Fruit fly (Drosophila melanogaster): ENCODE measurements around the gene CG1236.

The CG1236 gene

DNA sequence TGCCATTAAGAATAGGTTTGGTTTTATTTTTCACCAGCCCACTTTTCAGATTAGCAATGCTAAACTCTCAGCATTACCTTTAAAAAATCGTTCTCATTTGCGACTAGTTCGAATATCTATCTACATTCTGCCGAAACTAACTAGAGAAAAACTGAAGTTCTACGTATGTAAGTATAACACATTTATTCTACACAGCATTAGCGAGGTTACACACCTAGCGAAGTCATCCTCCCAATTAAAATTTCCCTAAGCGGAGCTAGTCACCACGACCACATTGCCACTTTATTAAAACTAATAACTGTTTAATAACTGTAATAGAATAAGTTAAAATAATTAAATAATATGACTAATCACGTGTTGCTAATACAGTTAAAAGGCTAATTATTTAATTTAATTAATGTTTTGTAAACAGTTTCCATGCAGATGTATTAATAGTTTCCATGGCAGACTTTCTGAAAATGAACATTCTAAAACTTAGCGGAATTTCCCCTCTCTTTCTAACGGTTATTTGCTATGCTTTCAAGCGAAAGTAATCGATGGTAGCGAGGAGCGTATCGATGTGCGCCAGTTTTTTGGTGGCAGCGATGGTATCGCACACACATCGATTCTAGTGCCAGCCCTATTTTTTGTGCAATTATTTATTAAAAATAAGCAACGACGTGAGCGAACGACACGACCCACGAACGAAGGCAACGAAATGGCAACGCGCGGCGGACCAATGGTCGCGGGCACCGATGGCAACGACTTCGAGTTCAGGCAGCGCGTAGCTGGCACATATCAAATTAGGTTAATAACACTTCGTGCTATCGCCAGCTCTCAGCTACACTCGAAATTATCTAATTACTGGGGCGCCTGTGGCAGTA lies 42.4 kb downstream of the CG1236 start, which contains the start of gene jagn (continued):
- TF ChIP-seq chn (GFP tag; optimal IDR thresholded peaks at IDR 0.05): peak; percentile 77
- TF ChIP-seq tio (GFP tag; optimal IDR thresholded peaks at IDR 0.05): no peak
- peak; percentile 39 for TF ChIP-seq vfl (GFP tag; optimal IDR thresholded peaks at IDR 0.05)
- TF ChIP-seq en (GFP tag; optimal IDR thresholded peaks at IDR 0.05): no peak
- TF ChIP-seq CG14014 (GFP tag; IDR thresholded peaks at IDR 0.05): peak; percentile 55; the same call in 1 of the 2 replicates
- TF ChIP-seq Dip2 (GFP tag; IDR thresholded peaks at IDR 0.05): no peak
- peak; percentile 59; the same call in 1 of the 3 replicates for TF ChIP-seq CG34422 (GFP tag; IDR thresholded peaks at IDR 0.05)
- no peak for TF ChIP-seq CG11504 (tag; optimal IDR thresholded peaks at IDR 0.05)
- no peak for TF ChIP-seq zf30C (GFP tag; optimal IDR thresholded peaks at IDR 0.05)
- TF ChIP-seq gsb (GFP tag; IDR thresholded peaks at IDR 0.05): peak; percentile 57
- TF ChIP-seq CG16863 (GFP tag; optimal IDR thresholded peaks at IDR 0.05): peak; percentile 45
- no peak for TF ChIP-seq cato (GFP tag; optimal IDR thresholded peaks at IDR 0.05; ENCODE audit: borderline replicate concordance)
- TF ChIP-seq CG4730 (GFP tag; IDR thresholded peaks at IDR 0.05): 0 out of 2 replicates have a peak, but pooled peaks have one; percentile 28
- peak; percentile 100 for TF ChIP-seq amos (GFP tag; IDR thresholded peaks at IDR 0.05; ENCODE audit: partially characterized antibody)
- TF ChIP-seq CG17385 (GFP tag; optimal IDR thresholded peaks at IDR 0.05): peak; percentile 61
- peak; percentile 16 for TF ChIP-seq CG1602 (GFP tag; optimal IDR thresholded peaks at IDR 0.05)
- TF ChIP-seq CG12236 (GFP tag; optimal IDR thresholded peaks at IDR 0.05): no peak
- no peak for TF ChIP-seq CG6813 (GFP tag; optimal IDR thresholded peaks at IDR 0.05)
- no peak for TF ChIP-seq aop (GFP tag; IDR thresholded peaks at IDR 0.05)
- peak; percentile 48 for TF ChIP-seq CG9797 (GFP tag; optimal IDR thresholded peaks at IDR 0.05)
- TF ChIP-seq lilli (GFP tag; optimal IDR thresholded peaks at IDR 0.05): peak; percentile 82
- no peak for TF ChIP-seq cwo (GFP tag; optimal IDR thresholded peaks at IDR 0.05)
- TF ChIP-seq tap (tag; optimal IDR thresholded peaks at IDR 0.05): peak; percentile 44
- peak; percentile 72; the same call in 1 of the 2 replicates for TF ChIP-seq sob (GFP tag; IDR thresholded peaks at IDR 0.05)
- no peak for TF ChIP-seq CG2875 (GFP tag; optimal IDR thresholded peaks at IDR 0.05)
- TF ChIP-seq NK7.1 (GFP tag; optimal IDR thresholded peaks at IDR 0.05): no peak
- peak; percentile 60 for TF ChIP-seq ind (GFP tag; optimal IDR thresholded peaks at IDR 0.05)
- peak; percentile 35 for TF ChIP-seq bigmax (GFP tag; optimal IDR thresholded peaks at IDR 0.05)
- peak; percentile 13 for TF ChIP-seq CG12071 (GFP tag; optimal IDR thresholded peaks at IDR 0.05)
- no peak for TF ChIP-seq dan (GFP tag; IDR thresholded peaks at IDR 0.05)
- TF ChIP-seq C15 (GFP tag; IDR thresholded peaks at IDR 0.05): no peak
- peak; percentile 78 for TF ChIP-seq Xbp1 (GFP tag; optimal IDR thresholded peaks at IDR 0.05)
- TF ChIP-seq CG6683 (GFP tag; optimal IDR thresholded peaks at IDR 0.05): peak; percentile 10
- TF ChIP-seq CG17361 (GFP tag; IDR thresholded peaks at IDR 0.05): peak; percentile 70; the same call in 2 of the 3 replicates
- peak; percentile 54 for TF ChIP-seq CG17912 (GFP tag; optimal IDR thresholded peaks at IDR 0.05)
- TF ChIP-seq vvl (GFP tag; IDR thresholded peaks at IDR 0.05): peak; percentile 74
- TF ChIP-seq CG15514 (GFP tag; optimal IDR thresholded peaks at IDR 0.05): peak; percentile 87
- peak; percentile 100 for TF ChIP-seq Opbp (GFP tag; IDR thresholded peaks at IDR 0.05; ENCODE audit: partially characterized antibody)
- peak; percentile 61 for TF ChIP-seq Blimp-1 (GFP tag; optimal IDR thresholded peaks at IDR 0.05)
- peak; percentile 94 for TF ChIP-seq CG12659 (GFP tag; optimal IDR thresholded peaks at IDR 0.05)
- peak; percentile 68; the same call in 2 of the 3 replicates for TF ChIP-seq otp (GFP tag; IDR thresholded peaks at IDR 0.05)
- peak; percentile 27 for TF ChIP-seq CG14667 (GFP tag; IDR thresholded peaks at IDR 0.05)
- TF ChIP-seq CG8359 (GFP tag; optimal IDR thresholded peaks at IDR 0.05; ENCODE audit: borderline replicate concordance): no peak
- TF ChIP-seq dm (GFP tag; optimal IDR thresholded peaks at IDR 0.05): peak; percentile 55
- no peak for TF ChIP-seq so (GFP tag; IDR thresholded peaks at IDR 0.05)
- TF ChIP-seq Dfd (GFP tag; optimal IDR thresholded peaks at IDR 0.05): no peak
- TF ChIP-seq CG31365 (tag; optimal IDR thresholded peaks at IDR 0.05): no peak
- TF ChIP-seq Ets97D (GFP tag; optimal IDR thresholded peaks at IDR 0.05): peak; percentile 97

Measured in whole organism, embryonic.